Worm (Caenorhabditis elegans) whole organism, early embryonic: ENCODE results near the gene rsd-2.

Experiments used
- B0310.2 ChIP-seq: sonication (generic microtip); optimal IDR thresholded peaks from 2 replicates; lab custom pipeline; 2016; ENCODE audit warnings: mild to moderate bottlenecking, missing genetic modification characterization, missing compliant biosample characterization
- F13C5.2 ChIP-seq: sonication (generic microtip); optimal IDR thresholded peaks from 2 replicates; lab custom pipeline; 2017; ENCODE audit warnings: mild to moderate bottlenecking, missing genetic modification characterization, inconsistent platforms, missing compliant biosample characterization
- aly-1 ChIP-seq: sonication (generic microtip); optimal IDR thresholded peaks from 2 replicates; lab custom pipeline; 2016; ENCODE audit warnings: missing genetic modification characterization, missing compliant biosample characterization
- ama-1 ChIP-seq: fragments of 150-350 bp; optimal IDR thresholded peaks from 2 replicates; lab custom pipeline; 2014
- ceh-13 ChIP-seq: fragments of 200-800 bp; sonication (Bioruptor generic); optimal IDR thresholded peaks from 2 replicates; lab custom pipeline; 2018; ENCODE audit warnings: mild to moderate bottlenecking, missing genetic modification characterization, missing compliant biosample characterization
- ceh-36 ChIP-seq: sonication (generic microtip); optimal IDR thresholded peaks from 2 replicates; lab custom pipeline; 2016; ENCODE audit warnings: missing genetic modification characterization, inconsistent platforms, missing compliant biosample characterization
- ets-7 ChIP-seq: sonication (generic microtip); optimal IDR thresholded peaks from 2 replicates; lab custom pipeline; 2016; ENCODE audit warnings: missing genotype, missing genetic modification characterization, missing compliant biosample characterization
- flt-1 ChIP-seq: fragments of 200-800 bp; sonication (Bioruptor generic); IDR thresholded peaks from 2 replicates; pipeline ENCODE4 v1.3.6; 2022; ENCODE audit warnings: missing genetic modification characterization, missing compliant biosample characterization
- hmbx-1 ChIP-seq: sonication (generic microtip); optimal IDR thresholded peaks from 2 replicates; lab custom pipeline; 2016; ENCODE audit warnings: mild to moderate bottlenecking, missing genetic modification characterization, missing compliant biosample characterization
- hmg-4 ChIP-seq: fragments of 200-800 bp; sonication (Bioruptor generic); optimal IDR thresholded peaks from 2 replicates; lab custom pipeline; 2018; ENCODE audit warnings: mild to moderate bottlenecking, missing genetic modification characterization, missing compliant biosample characterization
- hnd-1 ChIP-seq: sonication (generic microtip); optimal IDR thresholded peaks from 2 replicates; lab custom pipeline; 2016; ENCODE audit warnings: missing genetic modification characterization, missing compliant biosample characterization
- pes-1 ChIP-seq: fragments of 200-800 bp; sonication (Bioruptor generic); IDR thresholded peaks from 2 replicates; pipeline ENCODE4 v1.3.6; 2022; ENCODE audit warnings: missing genetic modification reagents, missing genetic modification characterization, missing compliant biosample characterization
- scrt-1 ChIP-seq: fragments of 200-800 bp; sonication (Bioruptor generic); IDR thresholded peaks from 2 replicates; pipeline ENCODE4 v1.3.6; 2022; ENCODE audit warnings: missing genetic modification characterization, missing compliant biosample characterization
- sea-1 ChIP-seq: fragments of 200-800 bp; sonication (Bioruptor generic); conservative IDR thresholded peaks from 2 replicates; pipeline ENCODE4 v1.3.6; 2022; ENCODE audit warnings: missing genetic modification characterization, missing compliant biosample characterization
- tbx-11 ChIP-seq: fragments of 200-800 bp; sonication (Bioruptor generic); IDR thresholded peaks from 2 replicates; pipeline ENCODE4 v1.3.6; 2022; ENCODE audit warnings: missing genetic modification characterization, missing compliant biosample characterization
- tbx-37 ChIP-seq: fragments of 200-800 bp; sonication (Bioruptor generic); conservative IDR thresholded peaks from 2 replicates; pipeline ENCODE4 v1.3.6; 2022; ENCODE audit warnings: missing genetic modification reagents, missing genetic modification characterization, missing compliant biosample characterization
- tra-4 ChIP-seq: sonication (generic microtip); optimal IDR thresholded peaks from 2 replicates; lab custom pipeline; 2017; ENCODE audit warnings: missing genetic modification characterization, missing compliant biosample characterization

rsd-2 gene

ce11 chrIV:13525223-13525622, 14.8 kb downstream of the rsd-2 start:
- TF ChIP-seq tra-4 (tag; lab: Kevin White, UChicago) (no peak), aly-1 (tag; lab: Kevin White, UChicago) (no peak), hmbx-1 (no peak)

ce11 chrIV:13521785-13522184, 18.3 kb downstream of the rsd-2 start, which contains the start of gene dcap-2:
dcap-2 (minus strand) TSS chrIV:13521870.
- no peak for TF ChIP-seq tbx-11

ce11 chrIV:13513010-13513409, 27.1 kb downstream of the rsd-2 start:
- TF ChIP-seq ceh-36 (no peak), ceh-13 (GFP tag; lab: Kevin White, UChicago) (no peak), hmg-4 (GFP tag; lab: Kevin White, UChicago) (no peak), tbx-37 (GFP tag; lab: Robert Waterston, UW) (no peak), tra-4 (tag; lab: Kevin White, UChicago) (no peak), hmbx-1 (no peak), tbx-11 (no peak), B0310.2 (no peak), ets-7 (tag; lab: Kevin White, UChicago) (no peak), flt-1 (GFP tag; lab: Robert Waterston, UW) (no peak), F13C5.2 (no peak), aly-1 (tag; lab: Kevin White, UChicago) (no peak), ama-1 (lab: Kevin White, UChicago) (no peak)

ce11 chrIV:13512112-13512569, 27.9 kb downstream of the rsd-2 start, which contains the start of gene puf-3:
puf-3 (minus strand) TSS chrIV:13512162.
- TF ChIP-seq ama-1 (lab: Kevin White, UChicago) (no peak), sea-1 (no peak), B0310.2 (no peak), scrt-1 (no peak), tra-4 (tag; lab: Kevin White, UChicago) (no peak), ets-7 (tag; lab: Kevin White, UChicago) (no peak), tbx-37 (GFP tag; lab: Robert Waterston, UW) (no peak), flt-1 (GFP tag; lab: Robert Waterston, UW) (no peak), pes-1 (GFP tag; lab: Robert Waterston, UW) (no peak), ceh-36 (no peak), aly-1 (tag; lab: Kevin White, UChicago) (no peak), hmg-4 (GFP tag; lab: Kevin White, UChicago) (no peak), ceh-13 (GFP tag; lab: Kevin White, UChicago) (no peak), F13C5.2 (no peak), hmbx-1 (no peak), tbx-11 (no peak), hnd-1 (no peak)

ce11 chrIV:13510049-13510448, 30.0 kb downstream of the rsd-2 start:
- no peak for TF ChIP-seq B0310.2
- no peak for TF ChIP-seq ama-1 (lab: Kevin White, UChicago)
- TF ChIP-seq scrt-1 = no peak
- no peak for TF ChIP-seq ceh-36
- no peak for TF ChIP-seq pes-1 (GFP tag; lab: Robert Waterston, UW)
- TF ChIP-seq hnd-1 = no peak
- no peak for TF ChIP-seq tbx-11
- no peak for TF ChIP-seq ets-7 (tag; lab: Kevin White, UChicago)
- no peak for TF ChIP-seq aly-1 (tag; lab: Kevin White, UChicago)
- no peak for TF ChIP-seq tbx-37 (GFP tag; lab: Robert Waterston, UW)
- TF ChIP-seq hmg-4 (GFP tag; lab: Kevin White, UChicago) = no peak
- TF ChIP-seq flt-1 (GFP tag; lab: Robert Waterston, UW) = no peak
- TF ChIP-seq tra-4 (tag; lab: Kevin White, UChicago) = no peak
- no peak for TF ChIP-seq ceh-13 (GFP tag; lab: Kevin White, UChicago)
- TF ChIP-seq hmbx-1 = no peak
- no peak for TF ChIP-seq sea-1
- TF ChIP-seq F13C5.2 = no peak

- TF ChIP-seq tbx-37 (GFP tag; lab: Robert Waterston, UW) (no peak), hnd-1 (no peak), ets-7 (tag; lab: Kevin White, UChicago) (no peak), hmbx-1 (no peak), scrt-1 (no peak), ama-1 (lab: Kevin White, UChicago) (no peak)
Measured at ce11 chrIV:13508924-13509323, 31.1 kb downstream of the rsd-2 start, which contains the start of gene afmd-2. afmd-2 (plus strand) TSS chrIV:13509224.

- TF ChIP-seq tra-4 (tag; lab: Kevin White, UChicago) (no peak), B0310.2 (no peak), ama-1 (lab: Kevin White, UChicago) (no peak), pes-1 (GFP tag; lab: Robert Waterston, UW) (no peak), hnd-1 (no peak), F13C5.2 (no peak), hmg-4 (GFP tag; lab: Kevin White, UChicago) (no peak), flt-1 (GFP tag; lab: Robert Waterston, UW) (no peak), ceh-13 (GFP tag; lab: Kevin White, UChicago) (no peak), tbx-11 (no peak), aly-1 (tag; lab: Kevin White, UChicago) (no peak), tbx-37 (GFP tag; lab: Robert Waterston, UW) (no peak), scrt-1 (no peak), sea-1 (no peak), ets-7 (tag; lab: Kevin White, UChicago) (no peak), ceh-36 (no peak), hmbx-1 (no peak)
Measured at ce11 chrIV:13505662-13506061, 34.4 kb downstream of the rsd-2 start, which contains the start of gene nlp-17. nlp-17 (minus strand) TSS chrIV:13505762.

ce11 chrIV:13505144-13505543, 34.9 kb downstream of the rsd-2 start, which contains the start of gene seld-1:
seld-1 (plus strand) TSS chrIV:13505444.
- TF ChIP-seq pes-1 (GFP tag; lab: Robert Waterston, UW) (no peak), scrt-1 (no peak), ets-7 (tag; lab: Kevin White, UChicago) (no peak), hnd-1 (no peak), hmbx-1 (no peak), ceh-13 (GFP tag; lab: Kevin White, UChicago) (no peak), aly-1 (tag; lab: Kevin White, UChicago) (no peak), F13C5.2 (no peak)
